Fruit fly (Drosophila melanogaster): Measurements from ENCODE around the gene Mfe2.

- TF ChIP-seq Pif1A (GFP tag; optimal IDR thresholded peaks at IDR 0.05) (no peak), Snoo (tag; optimal IDR thresholded peaks at IDR 0.05) (no peak)
Observed at dm6 chrX:16288492-16288964, 17.8 kb downstream of the Mfe2 start, which contains the start of the genes CG32576 and caz.
